Fruit fly (Drosophila melanogaster) whole organism, embryonic: Measurements from ENCODE around the gene CG8668.

Source experiments
- BEAF-32 ChIP-seq: fragments of 200-800 bp; sonication (Bioruptor generic); optimal IDR thresholded peaks from 3 replicates; lab custom pipeline; 2017; ENCODE audit warnings: missing biosample characterization, missing genetic modification characterization, mild to moderate bottlenecking, moderate library complexity, missing genetic modification reagents
- Bgb ChIP-seq: fragments of 200-800 bp; sonication (Bioruptor generic); IDR thresholded peaks from 2 replicates; pipeline ENCODE4 v1.3.6; 2022; ENCODE audit warnings: missing biosample characterization, missing genetic modification characterization; ENCODE audit not compliant: partially characterized antibody
- CG10462 ChIP-seq: fragments of 200-800 bp; sonication (Bioruptor generic); optimal IDR thresholded peaks from 2 replicates; lab custom pipeline; 2016; ENCODE audit warnings: missing biosample characterization, missing genetic modification characterization
- CG11247 ChIP-seq: fragments of 200-800 bp; sonication (Bioruptor generic); IDR thresholded peaks from 2 replicates; pipeline ENCODE4 v1.3.6; 2022; ENCODE audit warnings: missing biosample characterization, missing genetic modification characterization
- CG12299 ChIP-seq: fragments of 200-800 bp; sonication (Bioruptor generic); optimal IDR thresholded peaks from 2 replicates; lab custom pipeline; 2018; ENCODE audit warnings: missing biosample characterization, mild to moderate bottlenecking, missing genetic modification characterization
- CG12942 ChIP-seq: fragments of 200-800 bp; sonication (Bioruptor generic); optimal IDR thresholded peaks from 3 replicates; lab custom pipeline; 2016; ENCODE audit warnings: missing biosample characterization, missing genetic modification characterization
- CG13894 ChIP-seq: fragments of 200-800 bp; sonication (Bioruptor generic); optimal IDR thresholded peaks from 3 replicates; lab custom pipeline; 2018; ENCODE audit warnings: missing biosample characterization, mild to moderate bottlenecking, missing genetic modification characterization, moderate library complexity
- CG14710 ChIP-seq: fragments of 200-800 bp; sonication (Bioruptor generic); optimal IDR thresholded peaks from 3 replicates; lab custom pipeline; 2019; ENCODE audit warnings: missing biosample characterization, mild to moderate bottlenecking, missing genetic modification characterization, moderate library complexity
- CG15479 ChIP-seq: fragments of 200-800 bp; sonication (Bioruptor generic); optimal IDR thresholded peaks from 3 replicates; lab custom pipeline; 2019; ENCODE audit warnings: missing biosample characterization, mild to moderate bottlenecking, missing genetic modification characterization, moderate library complexity
- CG16813 ChIP-seq: fragments of 200-800 bp; sonication (Bioruptor generic); IDR thresholded peaks from 3 replicates; pipeline ENCODE4 v1.3.6; 2022; ENCODE audit warnings: missing biosample characterization, missing genetic modification characterization; ENCODE audit not compliant: partially characterized antibody
- CG17328 ChIP-seq: fragments of 200-800 bp; sonication (Bioruptor generic); IDR thresholded peaks from 2 replicates; pipeline ENCODE4 v1.3.6; 2022; ENCODE audit warnings: missing biosample characterization, missing genetic modification characterization
- CG17361 ChIP-seq: fragments of 200-800 bp; sonication (Bioruptor generic); IDR thresholded peaks from 3 replicates; pipeline ENCODE4 v1.3.6; 2022; ENCODE audit warnings: missing biosample characterization, missing genetic modification characterization
- CG17829 ChIP-seq: fragments of 200-800 bp; optimal IDR thresholded peaks from 2 replicates; lab custom pipeline; 2019; ENCODE audit warnings: missing biosample characterization, mild to moderate bottlenecking, missing genetic modification characterization, moderate library complexity
- CG1832 ChIP-seq: fragments of 200-800 bp; sonication (Bioruptor generic); optimal IDR thresholded peaks from 2 replicates; lab custom pipeline; 2017; ENCODE audit warnings: missing biosample characterization, mild to moderate bottlenecking, missing genetic modification characterization, inconsistent platforms
- CG2889 ChIP-seq: fragments of 200-800 bp; sonication (Bioruptor generic); IDR thresholded peaks from 3 replicates; pipeline ENCODE4 v1.3.6; 2022; ENCODE audit warnings: missing biosample characterization, missing genetic modification characterization
- CG3065 ChIP-seq: fragments of 200-800 bp; sonication (Bioruptor generic); optimal IDR thresholded peaks from 2 replicates; lab custom pipeline; 2016; ENCODE audit warnings: missing biosample characterization, missing genetic modification characterization
- CG42726 ChIP-seq: fragments of 200-800 bp; sonication (Bioruptor generic); IDR thresholded peaks from 2 replicates; pipeline ENCODE4 v1.3.6; 2022; ENCODE audit warnings: missing biosample characterization, missing genetic modification characterization; ENCODE audit not compliant: partially characterized antibody
- CG4360 ChIP-seq: fragments of 200-800 bp; sonication (Bioruptor generic); IDR thresholded peaks from 2 replicates; pipeline ENCODE4 v1.3.6; 2022; ENCODE audit warnings: missing biosample characterization, missing genetic modification characterization
- CG7271 ChIP-seq: fragments of 200-800 bp; sonication (Bioruptor generic); optimal IDR thresholded peaks from 2 replicates; lab custom pipeline; 2018; ENCODE audit warnings: missing biosample characterization, mild to moderate bottlenecking, missing genetic modification characterization, moderate library complexity
- CG8944 ChIP-seq: fragments of 200-800 bp; sonication (Bioruptor generic); optimal IDR thresholded peaks from 3 replicates; lab custom pipeline; 2016; ENCODE audit warnings: missing biosample characterization, missing genetic modification characterization
- D19B ChIP-seq: fragments of 200-800 bp; sonication (Bioruptor generic); optimal IDR thresholded peaks from 2 replicates; lab custom pipeline; 2017; ENCODE audit warnings: missing biosample characterization, mild to moderate bottlenecking, missing genetic modification characterization
- Doc3 ChIP-seq: fragments of 200-800 bp; sonication (Bioruptor generic); IDR thresholded peaks from 3 replicates; pipeline ENCODE4 v1.3.6; 2022; ENCODE audit warnings: missing biosample characterization, missing genetic modification characterization; ENCODE audit not compliant: partially characterized antibody
- Dp ChIP-seq: fragments of 200-800 bp; sonication (Bioruptor generic); optimal IDR thresholded peaks from 2 replicates; lab custom pipeline; 2018; ENCODE audit warnings: missing biosample characterization, mild to moderate bottlenecking, missing genetic modification characterization, moderate library complexity
- Ets65A ChIP-seq: fragments of 200-800 bp; sonication (Bioruptor generic); peaks from one replicate; lab custom pipeline; 2016; ENCODE audit warnings: missing biosample characterization, missing genetic modification characterization
- Fer2 ChIP-seq: fragments of 200-800 bp; sonication (Bioruptor generic); optimal IDR thresholded peaks from 2 replicates; lab custom pipeline; 2018; ENCODE audit warnings: missing biosample characterization, mild to moderate bottlenecking, missing genetic modification characterization, moderate library complexity
- GATAe ChIP-seq: fragments of 200-800 bp; sonication (Bioruptor generic); conservative IDR thresholded peaks from 2 replicates; pipeline ENCODE4 v1.3.6; 2022; ENCODE audit warnings: missing biosample characterization, missing genetic modification characterization
- Max ChIP-seq: fragments of 200-800 bp; sonication (Bioruptor generic); optimal IDR thresholded peaks from 2 replicates; lab custom pipeline; 2016; ENCODE audit warnings: missing biosample characterization, mild to moderate bottlenecking, missing genetic modification characterization
- Med ChIP-seq: fragments of 200-800 bp; sonication (Bioruptor generic); peaks from one replicate; lab custom pipeline; 2016; ENCODE audit warnings: missing biosample characterization, missing genetic modification characterization, mild to moderate bottlenecking, inconsistent platforms, moderate library complexity
- Rx ChIP-seq: fragments of 200-800 bp; sonication (Bioruptor generic); IDR thresholded peaks from 2 replicates; pipeline ENCODE4 v1.3.6; 2022; ENCODE audit warnings: missing biosample characterization, missing genetic modification characterization
- Stat92E ChIP-seq, 3 experiments: fragments of >200 bp in 2 of 3; fragments of 200-800 bp in 1 of 3; sonication (Bioruptor generic) in 1 of 3; optimal IDR thresholded peaks; 2 replicates each; lab custom pipeline; 2017 to 2019; ENCODE audit warnings: missing biosample characterization in 3 of 3, missing genetic modification characterization in 3 of 3, mild to moderate bottlenecking in 1 of 3, moderate library complexity in 1 of 3
- ap ChIP-seq: fragments of 200-800 bp; sonication (Bioruptor generic); IDR thresholded peaks from 2 replicates; pipeline ENCODE4 v1.3.6; 2022; ENCODE audit warnings: missing biosample characterization, missing genetic modification characterization
- ase ChIP-seq: fragments of 200-800 bp; sonication (Bioruptor generic); IDR thresholded peaks from 3 replicates; pipeline ENCODE4 v1.3.6; 2022; ENCODE audit warnings: missing biosample characterization, missing genetic modification characterization
- cad ChIP-seq: fragments of >200 bp; optimal IDR thresholded peaks from 2 replicates; lab custom pipeline; 2017; ENCODE audit warnings: missing biosample characterization, missing genetic modification characterization
- caup ChIP-seq: fragments of 200-800 bp; sonication (Bioruptor generic); optimal IDR thresholded peaks from 3 replicates; lab custom pipeline; 2017; ENCODE audit warnings: missing biosample characterization, mild to moderate bottlenecking, missing genetic modification characterization, moderate library complexity; ENCODE audit not compliant: severe bottlenecking
- dmrt11E ChIP-seq: fragments of 200-800 bp; sonication (Bioruptor generic); optimal IDR thresholded peaks from 3 replicates; lab custom pipeline; 2018; ENCODE audit warnings: missing biosample characterization, mild to moderate bottlenecking, missing genetic modification characterization, moderate library complexity
- ems ChIP-seq: fragments of 200-800 bp; sonication (Bioruptor generic); optimal IDR thresholded peaks from 3 replicates; lab custom pipeline; 2016; ENCODE audit warnings: missing biosample characterization, missing genetic modification characterization
- ewg ChIP-seq: fragments of 200-800 bp; sonication (Bioruptor generic); optimal IDR thresholded peaks from 3 replicates; lab custom pipeline; 2017; ENCODE audit warnings: mild to moderate bottlenecking, missing biosample characterization, missing genetic modification reagents, missing genetic modification characterization
- fd96Cb ChIP-seq: fragments of 200-800 bp; sonication (Bioruptor generic); optimal IDR thresholded peaks from 2 replicates; lab custom pipeline; 2018; ENCODE audit warnings: missing biosample characterization, mild to moderate bottlenecking, missing genetic modification characterization, moderate library complexity
- gsb ChIP-seq: fragments of 200-800 bp; sonication (Bioruptor generic); IDR thresholded peaks from 2 replicates; pipeline ENCODE4 v1.3.6; 2022; ENCODE audit warnings: missing biosample characterization, missing genetic modification characterization
- gsb-n ChIP-seq: fragments of 200-800 bp; sonication (Bioruptor generic); optimal IDR thresholded peaks from 3 replicates; lab custom pipeline; 2018; ENCODE audit warnings: missing biosample characterization, mild to moderate bottlenecking, missing genetic modification characterization
- jumu ChIP-seq: fragments of 200-800 bp; sonication (Bioruptor generic); optimal IDR thresholded peaks from 3 replicates; lab custom pipeline; 2016; ENCODE audit warnings: missing biosample characterization, missing genetic modification characterization
- lola ChIP-seq, 3 experiments: fragments of >200 bp in 2 of 3; fragments of 200-800 bp in 1 of 3; sonication (Bioruptor generic) in 1 of 3; optimal IDR thresholded peaks; 2 replicates each; lab custom pipeline; 2017 to 2019; ENCODE audit warnings: missing biosample characterization in 3 of 3, missing genetic modification characterization in 3 of 3, mild to moderate bottlenecking in 1 of 3, moderate library complexity in 1 of 3
- oc ChIP-seq: fragments of 200-800 bp; sonication (Bioruptor generic); optimal IDR thresholded peaks from 2 replicates; lab custom pipeline; 2018; ENCODE audit warnings: missing biosample characterization, mild to moderate bottlenecking, missing genetic modification characterization, moderate library complexity
- odd ChIP-seq: fragments of 200-800 bp; sonication (Bioruptor generic); optimal IDR thresholded peaks from 2 replicates; lab custom pipeline; 2017; ENCODE audit warnings: missing biosample characterization, mild to moderate bottlenecking, missing genetic modification characterization
- org-1 ChIP-seq: fragments of 200-800 bp; sonication (Bioruptor generic); optimal IDR thresholded peaks from 2 replicates; lab custom pipeline; 2017; ENCODE audit warnings: missing biosample characterization, missing genetic modification characterization
- ranshi ChIP-seq: fragments of 200-800 bp; sonication (Bioruptor generic); IDR thresholded peaks from 2 replicates; pipeline ENCODE4 v1.3.6; 2022; ENCODE audit warnings: missing biosample characterization, missing genetic modification characterization
- sens-2 ChIP-seq: fragments of 200-800 bp; sonication (Bioruptor generic); IDR thresholded peaks from 2 replicates; pipeline ENCODE4 v1.3.6; 2022; ENCODE audit warnings: missing biosample characterization, missing genetic modification characterization
- sim ChIP-seq: fragments of 200-800 bp; sonication (Bioruptor generic); IDR thresholded peaks from 2 replicates; pipeline ENCODE4 v1.3.6; 2022; ENCODE audit warnings: missing biosample characterization, missing genetic modification characterization
- tio ChIP-seq: fragments of 200-800 bp; sonication (Bioruptor generic); optimal IDR thresholded peaks from 2 replicates; lab custom pipeline; 2017; ENCODE audit warnings: missing biosample characterization, missing genetic modification characterization, inconsistent platforms
- vfl ChIP-seq: fragments of 200-800 bp; sonication (Bioruptor generic); optimal IDR thresholded peaks from 2 replicates; lab custom pipeline; 2016; ENCODE audit warnings: missing biosample characterization, missing genetic modification characterization

Gene CG8668

DNA sequence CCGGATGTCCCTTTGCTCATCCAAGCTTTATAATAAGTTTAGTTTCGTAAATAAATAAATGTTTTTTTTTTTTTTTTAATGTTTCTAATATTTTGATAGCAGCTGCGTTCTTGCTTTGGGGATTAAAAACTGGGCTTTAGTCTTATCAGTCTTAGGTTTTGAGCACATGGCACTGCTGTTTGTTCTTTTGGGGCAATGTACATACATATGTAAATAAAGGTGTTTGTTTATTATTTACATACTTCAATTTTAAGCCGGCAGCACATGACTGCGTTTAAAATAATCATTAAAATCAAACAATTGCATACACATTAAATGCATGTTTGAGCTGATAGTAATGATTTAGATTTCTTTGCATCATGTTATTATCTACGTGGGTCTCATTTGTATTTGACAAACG, 37.4 kb downstream of the CG8668 start (continued):
- TF ChIP-seq dmrt11E (tag; lab: Kevin White, UChicago) = peak; percentile 85
- TF ChIP-seq Dp (GFP tag; lab: Kevin White, UChicago) = no peak
- TF ChIP-seq CG12942 (GFP tag; lab: Kevin White, UChicago) = peak; percentile 75
- TF ChIP-seq fd96Cb (tag; lab: Kevin White, UChicago) = peak; percentile 72
- peak; percentile 79 for TF ChIP-seq tio (GFP tag; lab: Kevin White, UChicago)
- peak; percentile 79 for TF ChIP-seq caup (GFP tag; lab: Kevin White, UChicago)
- no peak for TF ChIP-seq CG13894
- peak; percentile 87 for TF ChIP-seq oc (tag; lab: Kevin White, UChicago)
- peak; percentile 66 for TF ChIP-seq CG17328 (GFP tag; lab: Robert Waterston, UW)
- no peak for TF ChIP-seq Doc3 (GFP tag; lab: Robert Waterston, UW)
- TF ChIP-seq Fer2 = peak; percentile 54
- peak; percentile 88 for TF ChIP-seq CG14710
- TF ChIP-seq CG17361 (GFP tag; lab: Robert Waterston, UW) = peak; percentile 69; the same call in 2 of the 3 replicates
- peak; percentile 57; the same call in 1 of the 2 replicates for TF ChIP-seq ranshi (GFP tag; lab: Robert Waterston, UW)
- TF ChIP-seq CG8944 (GFP tag; lab: Kevin White, UChicago) = peak; percentile 61
- TF ChIP-seq Bgb = no peak
- peak; percentile 76 for TF ChIP-seq CG12299 (tag; lab: Kevin White, UChicago)
- TF ChIP-seq CG10462 (GFP tag; lab: Kevin White, UChicago) = peak; percentile 81
- peak; percentile 77 for TF ChIP-seq ewg (GFP tag; lab: Kevin White, UChicago)
- TF ChIP-seq CG7271 (tag; lab: Kevin White, UChicago) = peak; percentile 31
- peak; percentile 88 for TF ChIP-seq gsb-n (tag; lab: Kevin White, UChicago)
- peak; percentile 56 for TF ChIP-seq ap (GFP tag; lab: Robert Waterston, UW)
- TF ChIP-seq Stat92E (GFP tag; optimal IDR thresholded peaks at IDR 0.05; lab: Kevin White, UChicago) = peak in 1 of 3 experiments; percentile 33
- TF ChIP-seq CG2889 (GFP tag; lab: Robert Waterston, UW) = no peak
- TF ChIP-seq ase (GFP tag; lab: Robert Waterston, UW) = peak; percentile 24; the same call in 2 of the 3 replicates
- TF ChIP-seq odd (GFP tag; lab: Kevin White, UChicago) = peak; percentile 78
- TF ChIP-seq ems = peak; percentile 41
- peak; percentile 3 for TF ChIP-seq vfl (GFP tag; lab: Kevin White, UChicago)
- peak; percentile 59 for TF ChIP-seq CG11247 (GFP tag; lab: Robert Waterston, UW)
- TF ChIP-seq jumu (GFP tag; lab: Kevin White, UChicago) = peak; percentile 20
- no peak for TF ChIP-seq CG1832 (GFP tag; lab: Kevin White, UChicago)
- TF ChIP-seq sim (GFP tag; lab: Robert Waterston, UW) = peak; percentile 73
- TF ChIP-seq D19B (GFP tag; lab: Kevin White, UChicago) = no peak
- peak; percentile 74 for TF ChIP-seq sens-2 (GFP tag; lab: Robert Waterston, UW)
- peak; percentile 88 for TF ChIP-seq Ets65A
- no peak for TF ChIP-seq CG15479
- TF ChIP-seq Med (GFP tag; lab: Kevin White, UChicago) = peak; percentile 90
- peak; percentile 85 for TF ChIP-seq Max (GFP tag; lab: Kevin White, UChicago)
- no peak for TF ChIP-seq cad (GFP tag; lab: Kevin White, UChicago)
- peak; percentile 82 for TF ChIP-seq org-1
- no peak for TF ChIP-seq CG42726
- peak; percentile 24; the same call in 1 of the 2 replicates for TF ChIP-seq Rx (GFP tag; lab: Robert Waterston, UW)
- no peak for TF ChIP-seq BEAF-32
- no peak for TF ChIP-seq CG16813 (GFP tag; lab: Robert Waterston, UW)
- peak; percentile 61 for TF ChIP-seq CG17829 (tag; lab: Kevin White, UChicago)
- peak in 1 of 3 experiments; percentile 78 for TF ChIP-seq lola (GFP tag; optimal IDR thresholded peaks at IDR 0.05; lab: Kevin White, UChicago)
- TF ChIP-seq CG3065 (GFP tag; lab: Kevin White, UChicago) = peak; percentile 59
- peak; percentile 69 for TF ChIP-seq CG4360 (GFP tag; lab: Robert Waterston, UW)
- 0 out of 2 replicates have a peak, but pooled peaks have one; percentile 11 for TF ChIP-seq gsb (GFP tag; lab: Robert Waterston, UW)
- TF ChIP-seq GATAe (GFP tag; lab: Robert Waterston, UW) = no peak
